Fruit fly (Drosophila melanogaster) whole organism, embryonic: Measurements from ENCODE around the gene Fur2.

Experiments
- Atf6 ChIP-seq: fragments of 200-800 bp; sonication (Bioruptor generic); IDR thresholded peaks from 2 replicates; pipeline ENCODE4 v1.3.6; 2022; ENCODE audit warnings: missing biosample characterization, missing genetic modification characterization
- CG11093 ChIP-seq: fragments of 200-800 bp; sonication (Bioruptor generic); IDR thresholded peaks from 3 replicates; pipeline ENCODE4 v1.3.6; 2022; ENCODE audit warnings: missing biosample characterization, missing genetic modification characterization
- CG11456 ChIP-seq: fragments of 200-800 bp; sonication (Bioruptor generic); IDR thresholded peaks from 3 replicates; pipeline ENCODE4 v1.3.6; 2022; ENCODE audit warnings: missing biosample characterization, missing genetic modification characterization
- CG12155 ChIP-seq: fragments of 200-800 bp; sonication (Bioruptor generic); optimal IDR thresholded peaks from 3 replicates; lab custom pipeline; 2016; ENCODE audit warnings: missing biosample characterization, missing genetic modification characterization
- CG12219 ChIP-seq: fragments of 200-800 bp; sonication (Bioruptor generic); optimal IDR thresholded peaks from 3 replicates; lab custom pipeline; 2018; ENCODE audit warnings: missing biosample characterization, mild to moderate bottlenecking, missing genetic modification characterization
- CG14441 ChIP-seq: fragments of 200-800 bp; sonication (Bioruptor generic); IDR thresholded peaks from 2 replicates; pipeline ENCODE4 v1.3.6; 2022; ENCODE audit warnings: missing biosample characterization, missing genetic modification characterization
- CG15601 ChIP-seq: fragments of 200-800 bp; sonication (Bioruptor generic); optimal IDR thresholded peaks from 3 replicates; lab custom pipeline; 2019; ENCODE audit warnings: missing biosample characterization, mild to moderate bottlenecking, missing genetic modification characterization, moderate library complexity
- CG16779 ChIP-seq: fragments of 200-800 bp; sonication (Bioruptor generic); IDR thresholded peaks from 2 replicates; pipeline ENCODE4 v1.3.6; 2022; ENCODE audit warnings: missing biosample characterization, missing genetic modification characterization
- CG18764 ChIP-seq: fragments of 200-800 bp; sonication (Bioruptor generic); optimal IDR thresholded peaks from 3 replicates; lab custom pipeline; 2016; ENCODE audit warnings: missing biosample characterization, missing genetic modification characterization
- CG2202 ChIP-seq: fragments of 200-800 bp; sonication (Bioruptor generic); optimal IDR thresholded peaks from 2 replicates; lab custom pipeline; 2018; ENCODE audit warnings: missing biosample characterization, mild to moderate bottlenecking, missing genetic modification characterization
- CG33557 ChIP-seq: fragments of 200-800 bp; sonication (Bioruptor generic); optimal IDR thresholded peaks from 2 replicates; lab custom pipeline; 2019; ENCODE audit warnings: missing biosample characterization, mild to moderate bottlenecking, missing genetic modification characterization, moderate library complexity
- CG34224 ChIP-seq: fragments of 200-800 bp; sonication (Bioruptor generic); IDR thresholded peaks from 3 replicates; pipeline ENCODE4 v1.3.6; 2022; ENCODE audit warnings: missing biosample characterization, missing genetic modification characterization; ENCODE audit not compliant: partially characterized antibody
- CG4424 ChIP-seq: fragments of 200-800 bp; sonication (Bioruptor generic); optimal IDR thresholded peaks from 3 replicates; lab custom pipeline; 2016; ENCODE audit warnings: missing biosample characterization, missing genetic modification characterization
- CG6683 ChIP-seq: fragments of 200-800 bp; sonication (Bioruptor generic); optimal IDR thresholded peaks from 2 replicates; lab custom pipeline; 2017; ENCODE audit warnings: missing biosample characterization, mild to moderate bottlenecking, missing genetic modification characterization, missing genetic modification reagents
- CG7357 ChIP-seq: fragments of 200-800 bp; sonication (Bioruptor generic); IDR thresholded peaks from 3 replicates; pipeline ENCODE4 v1.3.6; 2022; ENCODE audit warnings: missing biosample characterization, missing genetic modification characterization
- CG9932 ChIP-seq: fragments of 200-800 bp; sonication (Bioruptor generic); IDR thresholded peaks from 2 replicates; pipeline ENCODE4 v1.3.6; 2022; ENCODE audit warnings: missing biosample characterization, missing genetic modification characterization
- CTCF ChIP-seq: fragments of 200-800 bp; sonication (Bioruptor generic); optimal IDR thresholded peaks from 2 replicates; lab custom pipeline; 2017; ENCODE audit warnings: missing biosample characterization, mild to moderate bottlenecking, missing genetic modification characterization, moderate library complexity
- CoRest ChIP-seq: fragments of 200-800 bp; sonication (Bioruptor generic); optimal IDR thresholded peaks from 3 replicates; lab custom pipeline; 2018; ENCODE audit warnings: missing biosample characterization, mild to moderate bottlenecking, missing genetic modification characterization, moderate library complexity
- CrebB ChIP-seq: fragments of 200-800 bp; sonication (Bioruptor generic); optimal IDR thresholded peaks from 3 replicates; lab custom pipeline; 2018; ENCODE audit warnings: missing biosample characterization, mild to moderate bottlenecking, missing genetic modification characterization
- Dfd ChIP-seq, 2 experiments: fragments of >200 bp; optimal IDR thresholded peaks; 2 replicates each; lab custom pipeline; 2017; ENCODE audit warnings: missing biosample characterization in 2 of 2, missing genetic modification characterization in 2 of 2
- Drgx ChIP-seq: fragments of 200-800 bp; sonication (Bioruptor generic); IDR thresholded peaks from 2 replicates; pipeline ENCODE4 v1.3.6; 2022; ENCODE audit warnings: missing biosample characterization, missing genetic modification characterization
- GATAe ChIP-seq: fragments of 200-800 bp; sonication (Bioruptor generic); conservative IDR thresholded peaks from 2 replicates; pipeline ENCODE4 v1.3.6; 2022; ENCODE audit warnings: missing biosample characterization, missing genetic modification characterization
- HLHmδ ChIP-seq: fragments of 200-800 bp; sonication (Bioruptor generic); optimal IDR thresholded peaks from 2 replicates; lab custom pipeline; 2018; ENCODE audit warnings: missing biosample characterization, mild to moderate bottlenecking, missing genetic modification characterization, moderate library complexity
- Hr39 ChIP-seq: fragments of >200 bp; optimal IDR thresholded peaks from 2 replicates; lab custom pipeline; 2017
- NFAT ChIP-seq: fragments of 200-800 bp; sonication (Bioruptor generic); IDR thresholded peaks from 2 replicates; pipeline ENCODE4 v1.3.6; 2022; ENCODE audit warnings: missing biosample characterization, missing genetic modification characterization
- Sin3A ChIP-seq: fragments of >200 bp; optimal IDR thresholded peaks from 2 replicates; lab custom pipeline; 2018
- Six4 ChIP-seq: fragments of 200-800 bp; sonication (Bioruptor generic); optimal IDR thresholded peaks from 2 replicates; lab custom pipeline; 2016; ENCODE audit warnings: missing biosample characterization, missing genetic modification characterization
- Xrp1 ChIP-seq: fragments of 200-800 bp; sonication (Bioruptor generic); IDR thresholded peaks from 2 replicates; pipeline ENCODE4 v1.3.6; 2022; ENCODE audit warnings: missing biosample characterization, missing genetic modification characterization
- al ChIP-seq: fragments of 200-800 bp; sonication (Bioruptor generic); IDR thresholded peaks from 2 replicates; pipeline ENCODE4 v1.3.6; 2022; ENCODE audit warnings: missing biosample characterization, missing genetic modification characterization
- amos ChIP-seq: fragments of 200-800 bp; sonication (Bioruptor generic); IDR thresholded peaks from 2 replicates; pipeline ENCODE4 v1.3.6; 2022; ENCODE audit warnings: missing biosample characterization, missing genetic modification characterization; ENCODE audit not compliant: partially characterized antibody
- cg ChIP-seq: fragments of 200-800 bp; sonication (Bioruptor generic); optimal IDR thresholded peaks from 3 replicates; lab custom pipeline; 2019; ENCODE audit warnings: missing biosample characterization, mild to moderate bottlenecking, missing genetic modification characterization, moderate library complexity
- eyg ChIP-seq: fragments of 200-800 bp; sonication (Bioruptor generic); optimal IDR thresholded peaks from 3 replicates; lab custom pipeline; 2016; ENCODE audit warnings: missing biosample characterization, missing genetic modification characterization
- gt ChIP-seq: fragments of 200-800 bp; sonication (Bioruptor generic); IDR thresholded peaks from 2 replicates; pipeline ENCODE4 v1.3.6; 2022; ENCODE audit warnings: missing biosample characterization, missing genetic modification characterization
- h ChIP-seq: fragments of >200 bp; optimal IDR thresholded peaks from 2 replicates; lab custom pipeline; 2017
- ham ChIP-seq: fragments of 200-800 bp; sonication (Bioruptor generic); IDR thresholded peaks from 2 replicates; pipeline ENCODE4 v1.3.6; 2022; ENCODE audit warnings: missing biosample characterization, missing genetic modification characterization
- insv ChIP-seq, 2 experiments: fragments of 200-800 bp; sonication (Bioruptor generic); optimal IDR thresholded peaks; 3 replicates each; lab custom pipeline; 2016 to 2018; ENCODE audit warnings: missing biosample characterization in 2 of 2, missing genetic modification characterization in 2 of 2
- ken ChIP-seq: fragments of 200-800 bp; sonication (Bioruptor generic); IDR thresholded peaks from 3 replicates; pipeline ENCODE4 v1.3.6; 2022; ENCODE audit warnings: missing biosample characterization, missing genetic modification characterization
- klu ChIP-seq: fragments of 200-800 bp; sonication (Bioruptor generic); IDR thresholded peaks from 2 replicates; pipeline ENCODE4 v1.3.6; 2022; ENCODE audit warnings: missing biosample characterization, missing genetic modification characterization
- odd ChIP-seq: fragments of 200-800 bp; sonication (Bioruptor generic); optimal IDR thresholded peaks from 2 replicates; lab custom pipeline; 2017; ENCODE audit warnings: missing biosample characterization, mild to moderate bottlenecking, missing genetic modification characterization
- pb ChIP-seq: fragments of 200-800 bp; sonication (Bioruptor generic); optimal IDR thresholded peaks from 3 replicates; lab custom pipeline; 2016; ENCODE audit warnings: missing biosample characterization, missing genetic modification characterization
- pita ChIP-seq: fragments of 200-800 bp; sonication (Bioruptor generic); optimal IDR thresholded peaks from 2 replicates; lab custom pipeline; 2017; ENCODE audit warnings: missing biosample characterization, mild to moderate bottlenecking, missing genetic modification characterization
- pzg ChIP-seq: fragments of 200-800 bp; sonication (Bioruptor generic); optimal IDR thresholded peaks from 3 replicates; lab custom pipeline; 2018; ENCODE audit warnings: missing biosample characterization, mild to moderate bottlenecking, missing genetic modification characterization, moderate library complexity
- ranshi ChIP-seq: fragments of 200-800 bp; sonication (Bioruptor generic); IDR thresholded peaks from 2 replicates; pipeline ENCODE4 v1.3.6; 2022; ENCODE audit warnings: missing biosample characterization, missing genetic modification characterization
- repo ChIP-seq: fragments of 200-800 bp; sonication (Bioruptor generic); optimal IDR thresholded peaks from 2 replicates; lab custom pipeline; 2016; ENCODE audit warnings: missing biosample characterization, missing genetic modification characterization
- ro ChIP-seq: fragments of 200-800 bp; sonication (Bioruptor generic); IDR thresholded peaks from 2 replicates; pipeline ENCODE4 v1.3.6; 2022; ENCODE audit warnings: missing biosample characterization, missing genetic modification characterization
- sd ChIP-seq: fragments of 200-800 bp; sonication (Bioruptor generic); optimal IDR thresholded peaks from 3 replicates; lab custom pipeline; 2018; ENCODE audit warnings: missing biosample characterization, mild to moderate bottlenecking, missing genetic modification characterization, moderate library complexity
- sna ChIP-seq: fragments of 200-800 bp; sonication (Bioruptor generic); IDR thresholded peaks from 2 replicates; pipeline ENCODE4 v1.3.6; 2022; ENCODE audit warnings: missing biosample characterization, missing genetic modification characterization; ENCODE audit not compliant: partially characterized antibody
- tll ChIP-seq, 2 experiments: fragments of 200-800 bp in 1 of 2; fragments of >200 bp in 1 of 2; sonication (Bioruptor generic) in 1 of 2; optimal IDR thresholded peaks; 2 replicates each; lab custom pipeline; 2017 to 2019; ENCODE audit warnings: missing biosample characterization in 2 of 2, missing genetic modification characterization in 2 of 2, mild to moderate bottlenecking in 1 of 2, moderate library complexity in 1 of 2
- tna ChIP-seq: fragments of 200-800 bp; sonication (Bioruptor generic); IDR thresholded peaks from 2 replicates; pipeline ENCODE4 v1.3.6; 2022; ENCODE audit warnings: missing biosample characterization, missing genetic modification characterization; ENCODE audit not compliant: partially characterized antibody
- wor ChIP-seq: fragments of 200-800 bp; sonication (Bioruptor generic); IDR thresholded peaks from 2 replicates; pipeline ENCODE4 v1.3.6; 2022; ENCODE audit warnings: missing biosample characterization, missing genetic modification characterization
- z ChIP-seq: fragments of 200-800 bp; sonication (Bioruptor generic); IDR thresholded peaks from 3 replicates; pipeline ENCODE4 v1.3.6; 2022; ENCODE audit warnings: missing biosample characterization, missing genetic modification characterization
- zfh2 ChIP-seq: fragments of 200-800 bp; sonication (Bioruptor generic); optimal IDR thresholded peaks from 2 replicates; lab custom pipeline; 2016; ENCODE audit warnings: missing biosample characterization, missing genetic modification characterization

Gene Fur2

DNA sequence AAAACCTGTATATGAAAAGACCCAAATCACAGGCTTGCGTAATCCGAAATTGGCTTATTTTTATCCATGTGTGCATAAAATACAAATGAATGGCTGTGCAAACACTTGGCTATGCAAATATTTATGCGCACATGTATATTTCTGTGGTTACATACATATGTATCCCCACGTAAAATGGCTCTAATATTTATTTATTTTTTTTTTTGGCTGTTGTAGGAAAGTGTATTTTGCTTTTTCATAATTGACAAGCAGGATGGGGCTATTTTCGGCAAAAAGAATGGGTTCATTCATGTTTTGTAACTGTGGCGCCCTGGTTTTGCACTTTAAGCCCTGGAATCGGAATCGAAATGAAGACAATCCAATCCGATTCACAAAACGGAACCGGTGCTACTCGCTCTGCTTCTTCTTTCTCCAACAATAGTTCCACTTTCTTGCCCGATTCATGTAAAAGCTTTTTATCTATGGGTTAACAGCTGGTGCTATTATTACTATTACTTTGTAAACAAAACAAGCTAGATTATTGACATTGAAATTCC, 37.7 kb upstream of the Fur2 start (continued):
- TF ChIP-seq amos (GFP tag; lab: Robert Waterston, UW) (peak; percentile 43; the same call in 1 of the 2 replicates), ranshi (peak; percentile 62; the same call in 1 of the 2 replicates), Hr39 (lab: Kevin White, UChicago) (no peak), CG7357 (GFP tag; lab: Robert Waterston, UW) (peak; percentile 55; the same call in 1 of the 3 replicates), CG33557 (peak; percentile 35), insv (GFP tag; optimal IDR thresholded peaks at IDR 0.05; lab: Kevin White, UChicago) (peak in 1 of 2 experiments; percentile 75), CG15601 (tag; lab: Kevin White, UChicago) (peak; percentile 21), sd (tag; lab: Kevin White, UChicago) (no peak), CG2202 (tag; lab: Kevin White, UChicago) (peak; percentile 17), CG12155 (peak; percentile 98), zfh2 (GFP tag; lab: Kevin White, UChicago) (peak; percentile 77), odd (peak; percentile 71), pb (GFP tag; lab: Kevin White, UChicago) (peak; percentile 37), al (GFP tag; lab: Robert Waterston, UW) (peak; percentile 75), sna (GFP tag; lab: Robert Waterston, UW) (no peak), CG4424 (GFP tag; lab: Kevin White, UChicago) (peak; percentile 65), CoRest (tag; lab: Kevin White, UChicago) (peak; percentile 73), ken (GFP tag; lab: Robert Waterston, UW) (peak; percentile 57; the same call in 1 of the 3 replicates), CG6683 (GFP tag; lab: Kevin White, UChicago) (no peak), NFAT (peak; percentile 79), GATAe (no peak), klu (GFP tag; lab: Robert Waterston, UW) (0 out of 2 replicates have a peak, but pooled peaks have one; percentile 40), CG11093 (peak; percentile 24; the same call in 1 of the 3 replicates), CG34224 (GFP tag; lab: Robert Waterston, UW) (no peak), h (lab: Kevin White, UChicago) (no peak), CG11456 (GFP tag; lab: Robert Waterston, UW) (peak; percentile 77; the same call in 2 of the 3 replicates), wor (GFP tag; lab: Robert Waterston, UW) (peak; percentile 51; the same call in 1 of the 2 replicates), CrebB (tag; lab: Kevin White, UChicago) (no peak), tll (GFP tag; optimal IDR thresholded peaks at IDR 0.05; lab: Kevin White, UChicago) (no peak), ham (no peak), Dfd (GFP tag; optimal IDR thresholded peaks at IDR 0.05; lab: Kevin White, UChicago) (no peak), Sin3A (no peak), tna (peak; percentile 14; the same call in 1 of the 2 replicates), CG16779 (peak; percentile 73), CG18764 (GFP tag; lab: Kevin White, UChicago) (peak; percentile 60), pzg (GFP tag; lab: Kevin White, UChicago) (peak; percentile 43), Drgx (GFP tag; lab: Robert Waterston, UW) (peak; percentile 88), CTCF (no peak), eyg (GFP tag; lab: Kevin White, UChicago) (peak; percentile 52), gt (GFP tag; lab: Robert Waterston, UW) (0 out of 2 replicates have a peak, but pooled peaks have one; percentile 17), z (GFP tag; lab: Robert Waterston, UW) (0 out of 3 replicates have a peak, but pooled peaks have one; percentile 40), CG12219 (GFP tag; lab: Kevin White, UChicago) (peak; percentile 48), CG9932 (peak; percentile 84), Xrp1 (GFP tag; lab: Robert Waterston, UW) (peak; percentile 81), HLHmδ (GFP tag; lab: Kevin White, UChicago) (no peak), CG14441 (peak; percentile 82), cg (GFP tag; lab: Kevin White, UChicago) (no peak), pita (no peak), Atf6 (peak; percentile 84), repo (GFP tag; lab: Kevin White, UChicago) (peak; percentile 44), ro (GFP tag; lab: Robert Waterston, UW) (0 out of 2 replicates have a peak, but pooled peaks have one; percentile 8), Six4 (GFP tag; lab: Kevin White, UChicago) (peak; percentile 46)
